Worm (Caenorhabditis elegans) whole organism, L1 larva: ENCODE results near the gene nspa-9.

ENCODE experiments used
- C16A3.4 ChIP-seq: fragments of 150-350 bp; optimal IDR thresholded peaks from 2 replicates; lab custom pipeline; 2014; ENCODE audit warnings: missing biosample characterization, missing genetic modification characterization
- alr-1 ChIP-seq: fragments of 200-800 bp; sonication (Bioruptor generic); optimal IDR thresholded peaks from 2 replicates; lab custom pipeline; 2018; ENCODE audit warnings: borderline replicate concordance, mild to moderate bottlenecking, missing genetic modification characterization, missing compliant biosample characterization
- ceh-8 ChIP-seq: fragments of 200-800 bp; sonication (Bioruptor generic); optimal IDR thresholded peaks from 2 replicates; lab custom pipeline; 2018; ENCODE audit warnings: mild to moderate bottlenecking, missing genetic modification characterization, moderate library complexity, missing compliant biosample characterization
- ceh-82 ChIP-seq, 3 experiments: fragments of 150-350 bp in 1 of 3; sonication (generic microtip) in 2 of 3; optimal IDR thresholded peaks; 2 replicates each; lab custom pipeline; 2014 to 2017; ENCODE audit warnings: missing biosample characterization in 3 of 3, missing genetic modification characterization in 3 of 3
- ceh-90 ChIP-seq: sonication (generic microtip); optimal IDR thresholded peaks from 2 replicates; lab custom pipeline; 2016; ENCODE audit warnings: missing genetic modification characterization, missing compliant biosample characterization
- ces-1 ChIP-seq: fragments of 150-350 bp; optimal IDR thresholded peaks from 2 replicates; lab custom pipeline; 2014; ENCODE audit warnings: missing biosample characterization, missing genetic modification reagents, missing genetic modification characterization
- dsc-1 ChIP-seq: sonication (generic microtip); optimal IDR thresholded peaks from 2 replicates; lab custom pipeline; 2016; ENCODE audit warnings: mild to moderate bottlenecking, missing genetic modification characterization, missing compliant biosample characterization
- efl-1 ChIP-seq, 4 experiments: fragments of 150-350 bp; optimal IDR thresholded peaks in 3 of 4; peaks in 1 of 4; 1 replicate in 1 of 4; 2 replicates in 3 of 4; lab custom pipeline; 2014; ENCODE audit warnings: missing biosample characterization in 2 of 4, missing genetic modification characterization in 2 of 4, missing genetic modification reagents in 2 of 4
- egl-13 ChIP-seq: sonication (generic microtip); optimal IDR thresholded peaks from 2 replicates; lab custom pipeline; 2016; ENCODE audit warnings: missing genotype, missing genetic modification reagents, missing genetic modification characterization, missing compliant biosample characterization
- egl-27 ChIP-seq, 2 experiments: fragments of 150-350 bp in 1 of 2; sonication (generic microtip); optimal IDR thresholded peaks; 3 replicates each; lab custom pipeline; 2017 to 2018; ENCODE audit warnings: missing biosample characterization in 2 of 2, missing genetic modification characterization in 2 of 2, missing genetic modification reagents in 2 of 2
- elt-2 ChIP-seq: sonication (generic microtip); optimal IDR thresholded peaks from 2 replicates; lab custom pipeline; 2016; ENCODE audit warnings: missing genetic modification characterization, mild to moderate bottlenecking, inconsistent platforms, missing compliant biosample characterization, missing genetic modification reagents
- fkh-10 ChIP-seq: sonication (generic microtip); optimal IDR thresholded peaks from 2 replicates; lab custom pipeline; 2017; ENCODE audit warnings: missing biosample characterization, missing genetic modification reagents, missing genetic modification characterization
- fkh-8 ChIP-seq: sonication (generic microtip); optimal IDR thresholded peaks from 2 replicates; lab custom pipeline; 2016; ENCODE audit warnings: mild to moderate bottlenecking, missing genetic modification characterization, missing compliant biosample characterization
- hlh-17 ChIP-seq: fragments of 200-800 bp; sonication (Bioruptor generic); optimal IDR thresholded peaks from 2 replicates; lab custom pipeline; 2018; ENCODE audit warnings: missing genetic modification characterization, mild to moderate bottlenecking, missing compliant biosample characterization, moderate library complexity, borderline replicate concordance
- hlh-4 ChIP-seq: sonication (generic microtip); optimal IDR thresholded peaks from 2 replicates; lab custom pipeline; 2016; ENCODE audit warnings: mild to moderate bottlenecking, missing genetic modification characterization, missing compliant biosample characterization
- hpl-2 ChIP-seq: fragments of 150-350 bp; optimal IDR thresholded peaks from 2 replicates; lab custom pipeline; 2014; ENCODE audit warnings: missing biosample characterization, missing genetic modification reagents, missing genetic modification characterization
- lin-14 ChIP-seq: fragments of 200-800 bp; sonication (Bioruptor generic); optimal IDR thresholded peaks from 2 replicates; lab custom pipeline; 2018; ENCODE audit warnings: mild to moderate bottlenecking, missing genetic modification characterization, moderate library complexity, missing compliant biosample characterization
- mdl-1 ChIP-seq, 2 experiments: fragments of 150-350 bp; optimal IDR thresholded peaks; 2 replicates each; lab custom pipeline; 2014 to 2017; ENCODE audit warnings: missing biosample characterization in 2 of 2, missing genetic modification characterization in 2 of 2, inconsistent platforms in 1 of 2
- mep-1 ChIP-seq: fragments of 150-350 bp; optimal IDR thresholded peaks from 2 replicates; lab custom pipeline; 2014; ENCODE audit warnings: missing biosample characterization, missing genetic modification characterization
- nhr-28 ChIP-seq: fragments of 150-350 bp; optimal IDR thresholded peaks from 2 replicates; lab custom pipeline; 2014; ENCODE audit warnings: missing biosample characterization, missing genetic modification characterization
- nhr-77 ChIP-seq: fragments of 150-350 bp; optimal IDR thresholded peaks from 2 replicates; lab custom pipeline; 2014; ENCODE audit warnings: missing biosample characterization, missing genetic modification characterization
- nhr-84 ChIP-seq: sonication (generic microtip); optimal IDR thresholded peaks from 2 replicates; lab custom pipeline; 2017; ENCODE audit warnings: missing biosample characterization, missing genetic modification characterization
- nhr-90 ChIP-seq: sonication (generic microtip); optimal IDR thresholded peaks from 2 replicates; lab custom pipeline; 2016; ENCODE audit warnings: mild to moderate bottlenecking, missing genetic modification characterization, missing compliant biosample characterization; ENCODE audit not compliant: poor library complexity
- pag-3 ChIP-seq: sonication (generic microtip); optimal IDR thresholded peaks from 2 replicates; lab custom pipeline; 2017; ENCODE audit warnings: missing genetic modification characterization, mild to moderate bottlenecking, missing compliant biosample characterization, antibody characterized with exemption, borderline replicate concordance; ENCODE audit not compliant: insufficient read depth
- swsn-7 ChIP-seq: sonication (generic microtip); optimal IDR thresholded peaks from 2 replicates; lab custom pipeline; 2016; ENCODE audit warnings: missing genetic modification characterization, missing compliant biosample characterization
- tbx-2 ChIP-seq: sonication (generic microtip); optimal IDR thresholded peaks from 2 replicates; lab custom pipeline; 2016; ENCODE audit warnings: missing genetic modification characterization, missing compliant biosample characterization
- tlp-1 ChIP-seq: fragments of 150-350 bp; optimal IDR thresholded peaks from 2 replicates; lab custom pipeline; 2014; ENCODE audit warnings: missing biosample characterization, missing genetic modification characterization
- unc-130 ChIP-seq: fragments of 150-350 bp; optimal IDR thresholded peaks from 2 replicates; lab custom pipeline; 2017; ENCODE audit warnings: missing biosample characterization, missing genetic modification characterization, inconsistent platforms
- unc-86 ChIP-seq: sonication (generic microtip); optimal IDR thresholded peaks from 2 replicates; lab custom pipeline; 2016; ENCODE audit warnings: missing genetic modification characterization, missing compliant biosample characterization
- ztf-11 ChIP-seq, 2 experiments: sonication (generic microtip); optimal IDR thresholded peaks; 2 replicates each; lab custom pipeline; 2016 to 2017; ENCODE audit warnings: missing genetic modification characterization in 2 of 2, missing biosample characterization in 1 of 2, missing compliant biosample characterization in 1 of 2

The nspa-9 gene

DNA sequence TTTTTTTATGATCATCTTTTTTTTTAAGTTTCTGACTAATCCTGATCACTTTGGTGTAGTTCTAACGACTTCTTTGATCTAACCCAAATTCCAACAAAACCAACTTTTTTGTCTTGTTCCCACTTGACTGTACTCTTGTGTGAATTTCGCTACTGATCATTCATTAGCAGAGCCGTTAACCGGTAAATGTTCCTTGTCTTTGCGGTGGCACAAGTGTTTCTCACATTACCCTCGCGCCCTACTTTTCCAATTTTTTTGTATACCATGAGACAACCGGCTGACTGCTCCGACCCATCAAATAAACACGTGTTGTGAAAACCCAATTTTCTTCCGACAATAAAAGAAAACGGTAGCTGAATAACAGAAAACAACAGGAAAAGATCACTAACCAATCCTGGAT lies 6.1 kb upstream of the nspa-9 start:
- no peak for TF ChIP-seq nhr-90 (tag; lab: Kevin White, UChicago)
- no peak for TF ChIP-seq hlh-4 (tag; lab: Kevin White, UChicago)
- no peak for TF ChIP-seq egl-13 (tag; lab: Kevin White, UChicago)
- TF ChIP-seq nhr-77 = no peak
- TF ChIP-seq elt-2 (tag; lab: Kevin White, UChicago) = no peak
- TF ChIP-seq nhr-28 (tag; lab: Kevin White, UChicago) = no peak
- no peak for TF ChIP-seq lin-14 (GFP tag; lab: Kevin White, UChicago)
- no peak for TF ChIP-seq ceh-82 (tag; optimal IDR thresholded peaks at IDR 0.05; lab: Kevin White, UChicago)
- TF ChIP-seq C16A3.4 (tag; lab: Kevin White, UChicago) = no peak
- no peak for TF ChIP-seq mdl-1 (tag; optimal IDR thresholded peaks at IDR 0.05; lab: Kevin White, UChicago)
- no peak for TF ChIP-seq ztf-11 (tag; optimal IDR thresholded peaks at IDR 0.05; lab: Kevin White, UChicago)
- TF ChIP-seq unc-86 = no peak
- no peak for TF ChIP-seq tbx-2 (tag; lab: Kevin White, UChicago)
- TF ChIP-seq pag-3 (tag; lab: Kevin White, UChicago) = no peak

- peak; percentile 1 for TF ChIP-seq elt-2 (tag; lab: Kevin White, UChicago)
- TF ChIP-seq swsn-7 = no peak
Observed at ce11 chrX:11734110-11734509, 4.7 kb upstream of the nspa-9 start.

ce11 chrX:11737053-11737452 lies 1.8 kb upstream of the nspa-9 start, which contains the start of gene D1053.3:
TSS of gene D1053.3 (minus strand) at chrX:11737153.
- no peak for TF ChIP-seq C16A3.4 (tag; lab: Kevin White, UChicago)
- TF ChIP-seq alr-1 (tag; lab: Kevin White, UChicago) = no peak
- TF ChIP-seq tlp-1 (tag; lab: Kevin White, UChicago) = no peak
- no peak for TF ChIP-seq hlh-17 (GFP tag; lab: Kevin White, UChicago)
- no peak for TF ChIP-seq egl-27 (tag; optimal IDR thresholded peaks at IDR 0.05; lab: Kevin White, UChicago)
- TF ChIP-seq mep-1 = no peak
- no peak for TF ChIP-seq fkh-8
- no peak for TF ChIP-seq ceh-8 (GFP tag; lab: Kevin White, UChicago)
- no peak for TF ChIP-seq fkh-10 (GFP tag; lab: Kevin White, UChicago)

- TF ChIP-seq elt-2 (tag; lab: Kevin White, UChicago) (no peak), nhr-28 (tag; lab: Kevin White, UChicago) (no peak), lin-14 (GFP tag; lab: Kevin White, UChicago) (peak; percentile 28), nhr-77 (no peak), hpl-2 (GFP tag; lab: Kevin White, UChicago) (no peak), ces-1 (GFP tag; lab: Kevin White, UChicago) (peak; percentile 1), nhr-84 (tag; lab: Kevin White, UChicago) (no peak), ceh-90 (tag; lab: Kevin White, UChicago) (no peak), tlp-1 (tag; lab: Kevin White, UChicago) (no peak), dsc-1 (no peak)
Observed at ce11 chrX:11743723-11744122, 4.9 kb downstream of the nspa-9 start.

ce11 chrX:11745821-11746485 lies 7.1 kb downstream of the nspa-9 start, which contains the start of gene C40H5.2:
TSS of gene C40H5.2 (plus strand) at chrX:11746076.
- no peak for TF ChIP-seq unc-130 (tag; lab: Kevin White, UChicago)
- TF ChIP-seq efl-1 (optimal IDR thresholded peaks at IDR 0.05; lab: Kevin White, UChicago) = no peak
- peak in 1 of 2 experiments; percentile 75 for TF ChIP-seq efl-1 (GFP tag; optimal IDR thresholded peaks at IDR 0.05 in 1 of 2; lab: Kevin White, UChicago)
